Fruit fly (Drosophila melanogaster) whole organism, embryonic: ENCODE data around the gene CG10063.
A peak's percentile ranks its signal among the peaks of the same experiment; 100 is the strongest.

Source experiments
- Abd-B ChIP-seq: fragments of 200-800 bp; sonication (Bioruptor generic); optimal IDR thresholded peaks from 2 replicates; lab custom pipeline; 2018; ENCODE audit warnings: missing biosample characterization, mild to moderate bottlenecking, missing genetic modification characterization, moderate library complexity
- CG10147 ChIP-seq: fragments of 200-800 bp; sonication (Bioruptor generic); optimal IDR thresholded peaks from 2 replicates; lab custom pipeline; 2019; ENCODE audit warnings: missing biosample characterization, mild to moderate bottlenecking, missing genetic modification characterization, moderate library complexity
- CG10366 ChIP-seq: fragments of 200-800 bp; sonication (Bioruptor generic); IDR thresholded peaks from 2 replicates; pipeline ENCODE4 v1.3.6; 2022; ENCODE audit warnings: missing biosample characterization, missing genetic modification characterization
- CG10431 ChIP-seq: fragments of 200-800 bp; sonication (Bioruptor generic); optimal IDR thresholded peaks from 3 replicates; lab custom pipeline; 2018; ENCODE audit warnings: missing biosample characterization, mild to moderate bottlenecking, missing genetic modification characterization
- CG10979 ChIP-seq: fragments of 200-800 bp; sonication (Bioruptor generic); optimal IDR thresholded peaks from 2 replicates; lab custom pipeline; 2018; ENCODE audit warnings: missing biosample characterization, mild to moderate bottlenecking, missing genetic modification characterization, moderate library complexity
- CG12071 ChIP-seq: fragments of 200-800 bp; sonication (Bioruptor generic); optimal IDR thresholded peaks from 3 replicates; lab custom pipeline; 2018; ENCODE audit warnings: missing biosample characterization, mild to moderate bottlenecking, missing genetic modification characterization
- CG12104 ChIP-seq: fragments of 200-800 bp; sonication (Bioruptor generic); optimal IDR thresholded peaks from 3 replicates; lab custom pipeline; 2016; ENCODE audit warnings: missing biosample characterization, missing genetic modification characterization
- CG12659 ChIP-seq: fragments of 200-800 bp; sonication (Bioruptor generic); optimal IDR thresholded peaks from 3 replicates; lab custom pipeline; 2017; ENCODE audit warnings: mild to moderate bottlenecking, missing biosample characterization, missing genetic modification reagents, missing genetic modification characterization
- CG13775 ChIP-seq: fragments of 200-800 bp; sonication (Bioruptor generic); optimal IDR thresholded peaks from 3 replicates; lab custom pipeline; 2017; ENCODE audit warnings: missing biosample characterization, mild to moderate bottlenecking, missing genetic modification characterization
- CG14710 ChIP-seq: fragments of 200-800 bp; sonication (Bioruptor generic); optimal IDR thresholded peaks from 3 replicates; lab custom pipeline; 2019; ENCODE audit warnings: missing biosample characterization, mild to moderate bottlenecking, missing genetic modification characterization, moderate library complexity
- CG15696 ChIP-seq: fragments of 200-800 bp; sonication (Bioruptor generic); optimal IDR thresholded peaks from 2 replicates; lab custom pipeline; 2019; ENCODE audit warnings: missing biosample characterization, mild to moderate bottlenecking, missing genetic modification characterization, moderate library complexity
- CG16815 ChIP-seq: fragments of 200-800 bp; sonication (Bioruptor generic); optimal IDR thresholded peaks from 3 replicates; lab custom pipeline; 2017; ENCODE audit warnings: missing biosample characterization, mild to moderate bottlenecking, missing genetic modification characterization
- CG17385 ChIP-seq: fragments of 200-800 bp; sonication (Bioruptor generic); optimal IDR thresholded peaks from 3 replicates; lab custom pipeline; 2018; ENCODE audit warnings: missing biosample characterization, mild to moderate bottlenecking, missing genetic modification characterization
- CG2712 ChIP-seq: fragments of 200-800 bp; optimal IDR thresholded peaks from 3 replicates; lab custom pipeline; 2019; ENCODE audit warnings: missing biosample characterization, mild to moderate bottlenecking, missing genetic modification characterization, moderate library complexity
- CG31441 ChIP-seq: fragments of 200-800 bp; sonication (Bioruptor generic); IDR thresholded peaks from 2 replicates; pipeline ENCODE4 v1.3.6; 2022; ENCODE audit warnings: missing biosample characterization, missing genetic modification characterization
- CG32767 ChIP-seq: fragments of 200-800 bp; sonication (Bioruptor generic); IDR thresholded peaks from 2 replicates; pipeline ENCODE4 v1.3.6; 2022; ENCODE audit warnings: missing biosample characterization, missing genetic modification characterization
- CG3281 ChIP-seq: fragments of 200-800 bp; sonication (Bioruptor generic); optimal IDR thresholded peaks from 3 replicates; lab custom pipeline; 2017; ENCODE audit warnings: missing biosample characterization, mild to moderate bottlenecking, missing genetic modification characterization
- CG3407 ChIP-seq: fragments of 200-800 bp; sonication (Bioruptor generic); optimal IDR thresholded peaks from 2 replicates; lab custom pipeline; 2018; ENCODE audit warnings: missing biosample characterization, mild to moderate bottlenecking, missing genetic modification characterization
- CG3838 ChIP-seq: fragments of 200-800 bp; sonication (Bioruptor generic); optimal IDR thresholded peaks from 3 replicates; lab custom pipeline; 2016; ENCODE audit warnings: missing biosample characterization, missing genetic modification characterization
- CG6765 ChIP-seq: fragments of 200-800 bp; sonication (Bioruptor generic); optimal IDR thresholded peaks from 3 replicates; lab custom pipeline; 2017; ENCODE audit warnings: missing biosample characterization, mild to moderate bottlenecking, missing genetic modification characterization
- CHES-1-like ChIP-seq: fragments of 200-800 bp; sonication (Bioruptor generic); optimal IDR thresholded peaks from 2 replicates; lab custom pipeline; 2016; ENCODE audit warnings: missing biosample characterization, missing genetic modification characterization
- D19A ChIP-seq: fragments of 200-800 bp; optimal IDR thresholded peaks from 3 replicates; lab custom pipeline; 2019; ENCODE audit warnings: missing biosample characterization, mild to moderate bottlenecking, missing genetic modification characterization, moderate library complexity
- Doc3 ChIP-seq: fragments of 200-800 bp; sonication (Bioruptor generic); IDR thresholded peaks from 3 replicates; pipeline ENCODE4 v1.3.6; 2022; ENCODE audit warnings: missing biosample characterization, missing genetic modification characterization; ENCODE audit not compliant: partially characterized antibody
- Ets97D ChIP-seq: fragments of 200-800 bp; sonication (Bioruptor generic); optimal IDR thresholded peaks from 3 replicates; lab custom pipeline; 2016; ENCODE audit warnings: missing biosample characterization, missing genetic modification characterization
- Fer2 ChIP-seq: fragments of 200-800 bp; sonication (Bioruptor generic); optimal IDR thresholded peaks from 2 replicates; lab custom pipeline; 2018; ENCODE audit warnings: missing biosample characterization, mild to moderate bottlenecking, missing genetic modification characterization, moderate library complexity
- Fer3 ChIP-seq: fragments of 200-800 bp; sonication (Bioruptor generic); optimal IDR thresholded peaks from 2 replicates; lab custom pipeline; 2018; ENCODE audit warnings: missing biosample characterization, mild to moderate bottlenecking, missing genetic modification characterization, moderate library complexity
- HLH3B ChIP-seq: fragments of 200-800 bp; sonication (Bioruptor generic); IDR thresholded peaks from 2 replicates; pipeline ENCODE4 v1.3.6; 2022; ENCODE audit warnings: missing biosample characterization, missing genetic modification characterization
- Hr51 ChIP-seq, 2 experiments: fragments of 200-800 bp; sonication (Bioruptor generic); optimal IDR thresholded peaks; 2 replicates in 1 of 2; 3 replicates in 1 of 2; lab custom pipeline; 2016 to 2018; ENCODE audit warnings: missing biosample characterization in 2 of 2, missing genetic modification characterization in 2 of 2, mild to moderate bottlenecking in 1 of 2, moderate library complexity in 1 of 2
- Mad ChIP-seq: fragments of 200-800 bp; sonication (Bioruptor generic); optimal IDR thresholded peaks from 2 replicates; lab custom pipeline; 2016; ENCODE audit warnings: missing biosample characterization, missing genetic modification characterization
- Opbp ChIP-seq: fragments of 200-800 bp; sonication (Bioruptor generic); IDR thresholded peaks from 3 replicates; pipeline ENCODE4 v1.3.6; 2022; ENCODE audit warnings: missing biosample characterization, missing genetic modification characterization; ENCODE audit not compliant: partially characterized antibody
- Ravus ChIP-seq: fragments of 200-800 bp; sonication (Bioruptor generic); IDR thresholded peaks from 2 replicates; pipeline ENCODE4 v1.3.6; 2022; ENCODE audit warnings: missing biosample characterization, missing genetic modification characterization
- ash1 ChIP-seq: fragments of 200-800 bp; sonication (Bioruptor generic); optimal IDR thresholded peaks from 2 replicates; lab custom pipeline; 2018; ENCODE audit warnings: missing biosample characterization, mild to moderate bottlenecking, missing genetic modification characterization
- dpn ChIP-seq, 2 experiments: fragments of 200-800 bp; sonication (Bioruptor generic); optimal IDR thresholded peaks; 3 replicates each; lab custom pipeline; 2016; ENCODE audit warnings: missing biosample characterization in 2 of 2, missing genetic modification characterization in 2 of 2
- eve ChIP-seq, 2 experiments: fragments of >200 bp; optimal IDR thresholded peaks; 2 replicates each; lab custom pipeline; 2017; ENCODE audit warnings: missing biosample characterization in 2 of 2, missing genetic modification characterization in 2 of 2
- gce ChIP-seq: fragments of 200-800 bp; sonication (Bioruptor generic); IDR thresholded peaks from 3 replicates; pipeline ENCODE4 v1.3.6; 2022; ENCODE audit warnings: missing biosample characterization, missing genetic modification characterization
- gfzf ChIP-seq: fragments of 200-800 bp; sonication (Bioruptor generic); optimal IDR thresholded peaks from 2 replicates; lab custom pipeline; 2016; ENCODE audit warnings: missing biosample characterization, mild to moderate bottlenecking, missing genetic modification characterization, moderate library complexity
- gsb ChIP-seq: fragments of 200-800 bp; sonication (Bioruptor generic); IDR thresholded peaks from 2 replicates; pipeline ENCODE4 v1.3.6; 2022; ENCODE audit warnings: missing biosample characterization, missing genetic modification characterization
- inv ChIP-seq: fragments of 200-800 bp; sonication (Bioruptor generic); IDR thresholded peaks from 2 replicates; pipeline ENCODE4 v1.3.6; 2022; ENCODE audit warnings: missing biosample characterization, missing genetic modification characterization; ENCODE audit not compliant: partially characterized antibody
- lab ChIP-seq: fragments of 200-800 bp; sonication (Bioruptor generic); optimal IDR thresholded peaks from 3 replicates; lab custom pipeline; 2017; ENCODE audit warnings: missing biosample characterization, missing genetic modification characterization, mild to moderate bottlenecking, moderate library complexity, missing genetic modification reagents
- lilli ChIP-seq: fragments of 200-800 bp; sonication (Bioruptor generic); optimal IDR thresholded peaks from 3 replicates; lab custom pipeline; 2016; ENCODE audit warnings: missing biosample characterization, missing genetic modification characterization
- luna ChIP-seq: fragments of 200-800 bp; sonication (Bioruptor generic); optimal IDR thresholded peaks from 2 replicates; lab custom pipeline; 2016; ENCODE audit warnings: missing biosample characterization, missing genetic modification characterization
- odd ChIP-seq: fragments of 200-800 bp; sonication (Bioruptor generic); optimal IDR thresholded peaks from 2 replicates; lab custom pipeline; 2017; ENCODE audit warnings: missing biosample characterization, mild to moderate bottlenecking, missing genetic modification characterization
- ssp ChIP-seq: fragments of 200-800 bp; sonication (Bioruptor generic); IDR thresholded peaks from 2 replicates; pipeline ENCODE4 v1.3.6; 2022; ENCODE audit warnings: missing biosample characterization, missing genetic modification characterization
- stwl ChIP-seq: fragments of 200-800 bp; sonication (Bioruptor generic); optimal IDR thresholded peaks from 3 replicates; lab custom pipeline; 2018; ENCODE audit warnings: missing biosample characterization, mild to moderate bottlenecking, missing genetic modification characterization, moderate library complexity
- sug ChIP-seq: fragments of 200-800 bp; optimal IDR thresholded peaks from 2 replicates; lab custom pipeline; 2019; ENCODE audit warnings: missing biosample characterization, mild to moderate bottlenecking, missing genetic modification characterization, moderate library complexity
- unc-4 ChIP-seq: fragments of 200-800 bp; sonication (Bioruptor generic); IDR thresholded peaks from 2 replicates; pipeline ENCODE4 v1.3.6; 2022; ENCODE audit warnings: missing biosample characterization, missing genetic modification characterization; ENCODE audit not compliant: partially characterized antibody
- wdn ChIP-seq: fragments of 200-800 bp; sonication (Bioruptor generic); IDR thresholded peaks from 2 replicates; pipeline ENCODE4 v1.3.6; 2022; ENCODE audit warnings: missing biosample characterization, missing genetic modification characterization
- zfh2 ChIP-seq: fragments of 200-800 bp; sonication (Bioruptor generic); optimal IDR thresholded peaks from 2 replicates; lab custom pipeline; 2016; ENCODE audit warnings: missing biosample characterization, missing genetic modification characterization

CG10063 gene

dm6 chr3L:6963792-6964487, 8.3 kb downstream of the CG10063 start (continued):
- TF ChIP-seq CG31441 (GFP tag; lab: Robert Waterston, UW) (peak; percentile 81), inv (no peak), stwl (tag; lab: Kevin White, UChicago) (no peak), CG32767 (GFP tag; lab: Robert Waterston, UW) (peak; percentile 67), Fer3 (tag; lab: Kevin White, UChicago) (peak; percentile 80), Fer2 (peak; percentile 48), CG3281 (GFP tag; lab: Kevin White, UChicago) (peak; percentile 73), CG3407 (GFP tag; lab: Kevin White, UChicago) (peak; percentile 69), CG14710 (tag; lab: Kevin White, UChicago) (peak; percentile 80), CG6765 (peak; percentile 54), HLH3B (GFP tag; lab: Robert Waterston, UW) (peak; percentile 70; the same call in 1 of the 2 replicates), lilli (peak; percentile 83), CG10147 (peak; percentile 54), CG3838 (peak; percentile 42), luna (no peak), CG12071 (peak; percentile 73), zfh2 (GFP tag; lab: Kevin White, UChicago) (peak; percentile 60), CG10979 (tag; lab: Kevin White, UChicago) (peak; percentile 88), gsb (GFP tag; lab: Robert Waterston, UW) (peak; percentile 52), Ets97D (GFP tag; lab: Kevin White, UChicago) (peak; percentile 32), ssp (GFP tag; lab: Robert Waterston, UW) (peak; percentile 67), Abd-B (GFP tag; lab: Kevin White, UChicago) (peak; percentile 68), CG10431 (no peak), CG17385 (GFP tag; lab: Kevin White, UChicago) (peak; percentile 69), CG13775 (peak; percentile 76), Hr51 (GFP tag; optimal IDR thresholded peaks at IDR 0.05; lab: Kevin White, UChicago) (peak; percentile 52 to 87), CG12104 (GFP tag; lab: Kevin White, UChicago) (peak; percentile 73), CG15696 (tag; lab: Kevin White, UChicago) (peak; percentile 52), Ravus (no peak; the same call in 1 of the 2 replicates), sug (tag; lab: Kevin White, UChicago) (no peak), CG16815 (GFP tag; lab: Kevin White, UChicago) (peak; percentile 67), lab (GFP tag; lab: Kevin White, UChicago) (peak; percentile 83), D19A (tag; lab: Kevin White, UChicago) (peak; percentile 81), dpn (GFP tag; optimal IDR thresholded peaks at IDR 0.05; lab: Kevin White, UChicago) (peak; percentile 82 to 83), unc-4 (GFP tag; lab: Robert Waterston, UW) (no peak), CG12659 (GFP tag; lab: Kevin White, UChicago) (peak; percentile 76), gfzf (no peak), ash1 (GFP tag; lab: Kevin White, UChicago) (no peak), eve (GFP tag; optimal IDR thresholded peaks at IDR 0.05; lab: Kevin White, UChicago) (no peak), gce (GFP tag; lab: Robert Waterston, UW) (peak; percentile 46; the same call in 1 of the 3 replicates), CHES-1-like (peak; percentile 76), wdn (GFP tag; lab: Robert Waterston, UW) (peak; percentile 50), CG10366 (GFP tag; lab: Robert Waterston, UW) (peak; percentile 67), Doc3 (GFP tag; lab: Robert Waterston, UW) (no peak), Mad (peak; percentile 71), CG2712 (tag; lab: Kevin White, UChicago) (peak; percentile 89), odd (GFP tag; lab: Kevin White, UChicago) (peak; percentile 75), Opbp (GFP tag; lab: Robert Waterston, UW) (no peak)
